Fruit fly (Drosophila melanogaster): ENCODE data around the gene CG13272.

dm6 chr2L:16764480-16764879, 40.2 kb upstream of the CG13272 start:
- no peak for TF ChIP-seq CG7101 (tag; optimal IDR thresholded peaks at IDR 0.05)
- TF ChIP-seq ovo (GFP tag; optimal IDR thresholded peaks at IDR 0.05), result no peak
- TF ChIP-seq pad (GFP tag; optimal IDR thresholded peaks at IDR 0.05), result no peak
- no peak for TF ChIP-seq cic (GFP tag; optimal IDR thresholded peaks at IDR 0.05)
- TF ChIP-seq CG1620 (GFP tag; optimal IDR thresholded peaks at IDR 0.05), result no peak
- TF ChIP-seq Mnt (GFP tag; optimal IDR thresholded peaks at IDR 0.05), result no peak
- TF ChIP-seq Hr96 (GFP tag; optimal IDR thresholded peaks at IDR 0.05), result no peak

Measured in whole organism, adult.